Fruit fly (Drosophila melanogaster): Measurements from ENCODE around the gene CG11882.

- no peak for TF ChIP-seq CTCF (optimal IDR thresholded peaks at IDR 0.05)
- TF ChIP-seq CG8478 (optimal IDR thresholded peaks at IDR 0.05) = no peak
Measured at dm6 chr3R:29153197-29153644, 5.2 kb upstream of the CG11882 start, which contains the start of the genes Slbp and Rpn2.
